Fruit fly (Drosophila melanogaster): Measurements from ENCODE around the gene raskol.

The raskol gene

dm6 chrX:17737812-17738473 is 28.0 kb downstream of the raskol start (continued):
- no peak for TF ChIP-seq ewg (GFP tag; optimal IDR thresholded peaks at IDR 0.05)
- TF ChIP-seq crc (GFP tag; optimal IDR thresholded peaks at IDR 0.05): no peak
- TF ChIP-seq cwo (GFP tag; optimal IDR thresholded peaks at IDR 0.05): peak; percentile 58
- TF ChIP-seq lilli (GFP tag; optimal IDR thresholded peaks at IDR 0.05): peak; percentile 51
- no peak for TF ChIP-seq CG10321 (GFP tag; IDR thresholded peaks at IDR 0.05)
- peak; percentile 17 for TF ChIP-seq CG9437 (GFP tag; optimal IDR thresholded peaks at IDR 0.05)
- no peak for TF ChIP-seq CG30431 (GFP tag; optimal IDR thresholded peaks at IDR 0.05)
- no peak for TF ChIP-seq insv (GFP tag; optimal IDR thresholded peaks at IDR 0.05)
- no peak for TF ChIP-seq Neu2 (GFP tag; optimal IDR thresholded peaks at IDR 0.05; ENCODE audit: borderline replicate concordance)
- TF ChIP-seq pum (GFP tag; optimal IDR thresholded peaks at IDR 0.05): no peak
- TF ChIP-seq CG13894 (tag; optimal IDR thresholded peaks at IDR 0.05): peak; percentile 6
- no peak for TF ChIP-seq H15 (GFP tag; IDR thresholded peaks at IDR 0.05)
- TF ChIP-seq E2f1 (GFP tag; IDR thresholded peaks at IDR 0.05): no peak
- TF ChIP-seq CG12299 (tag; optimal IDR thresholded peaks at IDR 0.05): peak; percentile 7
- no peak for TF ChIP-seq CG13123 (GFP tag; optimal IDR thresholded peaks at IDR 0.05)
- no peak for TF ChIP-seq sqz (GFP tag; optimal IDR thresholded peaks at IDR 0.05)
- TF ChIP-seq CG8765 (GFP tag; IDR thresholded peaks at IDR 0.05): no peak
- no peak for TF ChIP-seq GATAe (GFP tag; conservative IDR thresholded peaks at IDR 0.05)
- peak; percentile 71 for TF ChIP-seq pzg (GFP tag; optimal IDR thresholded peaks at IDR 0.05)
- no peak for TF ChIP-seq CG14441 (GFP tag; IDR thresholded peaks at IDR 0.05)
- peak; percentile 50 for TF ChIP-seq phol (tag; optimal IDR thresholded peaks at IDR 0.05)
- TF ChIP-seq eyg (GFP tag; optimal IDR thresholded peaks at IDR 0.05): no peak
- no peak for TF ChIP-seq CG3726 (GFP tag; IDR thresholded peaks at IDR 0.05)
- TF ChIP-seq Dll (GFP tag; IDR thresholded peaks at IDR 0.05; ENCODE audit: partially characterized antibody): peak; percentile 96
- peak; percentile 96 for TF ChIP-seq CG17186 (GFP tag; optimal IDR thresholded peaks at IDR 0.05)
- peak; percentile 37 for TF ChIP-seq CG2875 (GFP tag; optimal IDR thresholded peaks at IDR 0.05)
- peak; percentile 93 for TF ChIP-seq tna (GFP tag; IDR thresholded peaks at IDR 0.05; ENCODE audit: partially characterized antibody)
- TF ChIP-seq ken (GFP tag; IDR thresholded peaks at IDR 0.05): no peak
- TF ChIP-seq hkb (optimal IDR thresholded peaks at IDR 0.05): peak; percentile 84
- peak; percentile 59 for TF ChIP-seq hkb (GFP tag; IDR thresholded peaks at IDR 0.05)
- TF ChIP-seq CG15479 (GFP tag; optimal IDR thresholded peaks at IDR 0.05): peak; percentile 21
- TF ChIP-seq stwl (tag; optimal IDR thresholded peaks at IDR 0.05): peak; percentile 62
- TF ChIP-seq CG9932 (GFP tag; IDR thresholded peaks at IDR 0.05): peak; percentile 52; the same call in 1 of the 2 replicates
- no peak for TF ChIP-seq Dip2 (GFP tag; IDR thresholded peaks at IDR 0.05)
- peak; percentile 41; the same call in 1 of the 2 replicates for TF ChIP-seq CG3847 (GFP tag; IDR thresholded peaks at IDR 0.05)
- 0 out of 3 replicates have a peak, but pooled peaks have one; percentile 6 for TF ChIP-seq otp (GFP tag; IDR thresholded peaks at IDR 0.05)
- TF ChIP-seq CG8478 (optimal IDR thresholded peaks at IDR 0.05): no peak
- TF ChIP-seq CG2199 (GFP tag; IDR thresholded peaks at IDR 0.05): no peak
- peak; percentile 94 for TF ChIP-seq Opbp (GFP tag; IDR thresholded peaks at IDR 0.05; ENCODE audit: partially characterized antibody)
- peak; percentile 27 for TF ChIP-seq ind (GFP tag; optimal IDR thresholded peaks at IDR 0.05)
- no peak for TF ChIP-seq shn (GFP tag; optimal IDR thresholded peaks at IDR 0.05)
- peak; percentile 15 for TF ChIP-seq maf-S (GFP tag; optimal IDR thresholded peaks at IDR 0.05)
- TF ChIP-seq gfzf (GFP tag; optimal IDR thresholded peaks at IDR 0.05): peak; percentile 37
- no peak for TF ChIP-seq ems (GFP tag; optimal IDR thresholded peaks at IDR 0.05)
- TF ChIP-seq CG4617 (GFP tag; optimal IDR thresholded peaks at IDR 0.05; ENCODE audit: borderline replicate concordance): no peak
- peak; percentile 45 for TF ChIP-seq CG15514 (GFP tag; optimal IDR thresholded peaks at IDR 0.05)
- TF ChIP-seq CG13296 (GFP tag; optimal IDR thresholded peaks at IDR 0.05): peak; percentile 58
- TF ChIP-seq CG30020 (tag; optimal IDR thresholded peaks at IDR 0.05): peak; percentile 7
- TF ChIP-seq klu (GFP tag; IDR thresholded peaks at IDR 0.05): no peak
